Fruit fly (Drosophila melanogaster) whole organism, embryonic: ENCODE data around the gene tex.

Experiments used
- Asciz ChIP-seq: fragments of 200-800 bp; sonication (Bioruptor generic); optimal IDR thresholded peaks from 2 replicates; lab custom pipeline; 2017; ENCODE audit warnings: missing biosample characterization, mild to moderate bottlenecking, missing genetic modification characterization, missing genetic modification reagents
- C15 ChIP-seq: fragments of 200-800 bp; sonication (Bioruptor generic); IDR thresholded peaks from 3 replicates; pipeline ENCODE4 v1.3.6; 2022; ENCODE audit warnings: missing biosample characterization, missing genetic modification characterization
- CG12104 ChIP-seq: fragments of 200-800 bp; sonication (Bioruptor generic); optimal IDR thresholded peaks from 3 replicates; lab custom pipeline; 2016; ENCODE audit warnings: missing biosample characterization, missing genetic modification characterization
- CG12236 ChIP-seq: fragments of 200-800 bp; sonication (Bioruptor generic); optimal IDR thresholded peaks from 2 replicates; lab custom pipeline; 2016; ENCODE audit warnings: missing biosample characterization, missing genetic modification characterization
- CG15479 ChIP-seq: fragments of 200-800 bp; sonication (Bioruptor generic); optimal IDR thresholded peaks from 3 replicates; lab custom pipeline; 2019; ENCODE audit warnings: missing biosample characterization, mild to moderate bottlenecking, missing genetic modification characterization, moderate library complexity
- CG16863 ChIP-seq: fragments of 200-800 bp; sonication (Bioruptor generic); optimal IDR thresholded peaks from 3 replicates; lab custom pipeline; 2016; ENCODE audit warnings: missing biosample characterization, missing genetic modification characterization
- CG2120 ChIP-seq: fragments of 200-800 bp; sonication (Bioruptor generic); optimal IDR thresholded peaks from 3 replicates; lab custom pipeline; 2016; ENCODE audit warnings: missing biosample characterization, missing genetic modification characterization
- CG3163 ChIP-seq: fragments of 200-800 bp; sonication (Bioruptor generic); optimal IDR thresholded peaks from 3 replicates; lab custom pipeline; 2016; ENCODE audit warnings: missing biosample characterization, missing genetic modification characterization
- CG3281 ChIP-seq: fragments of 200-800 bp; sonication (Bioruptor generic); optimal IDR thresholded peaks from 3 replicates; lab custom pipeline; 2017; ENCODE audit warnings: missing biosample characterization, mild to moderate bottlenecking, missing genetic modification characterization
- CG34376 ChIP-seq: fragments of 200-800 bp; sonication (Bioruptor generic); optimal IDR thresholded peaks from 2 replicates; lab custom pipeline; 2018; ENCODE audit warnings: missing biosample characterization, mild to moderate bottlenecking, missing genetic modification characterization
- CG4328 ChIP-seq: fragments of 200-800 bp; sonication (Bioruptor generic); optimal IDR thresholded peaks from 3 replicates; lab custom pipeline; 2017; ENCODE audit warnings: missing biosample characterization, missing genetic modification reagents, missing genetic modification characterization
- CG4360 ChIP-seq: fragments of 200-800 bp; sonication (Bioruptor generic); IDR thresholded peaks from 2 replicates; pipeline ENCODE4 v1.3.6; 2022; ENCODE audit warnings: missing biosample characterization, missing genetic modification characterization
- CG4404 ChIP-seq: fragments of 200-800 bp; sonication (Bioruptor generic); IDR thresholded peaks from 2 replicates; pipeline ENCODE4 v1.3.6; 2022; ENCODE audit warnings: missing biosample characterization, missing genetic modification characterization
- CG6854 ChIP-seq: fragments of 200-800 bp; sonication (Bioruptor generic); optimal IDR thresholded peaks from 3 replicates; lab custom pipeline; 2017; ENCODE audit warnings: missing biosample characterization, mild to moderate bottlenecking, missing genetic modification characterization
- CG7357 ChIP-seq: fragments of 200-800 bp; sonication (Bioruptor generic); IDR thresholded peaks from 3 replicates; pipeline ENCODE4 v1.3.6; 2022; ENCODE audit warnings: missing biosample characterization, missing genetic modification characterization
- CG7963 ChIP-seq: fragments of 200-800 bp; sonication (Bioruptor generic); IDR thresholded peaks from 3 replicates; pipeline ENCODE4 v1.3.6; 2022; ENCODE audit warnings: missing biosample characterization, missing genetic modification characterization; ENCODE audit not compliant: partially characterized antibody
- CG7987 ChIP-seq: fragments of 200-800 bp; sonication (Bioruptor generic); optimal IDR thresholded peaks from 2 replicates; lab custom pipeline; 2018; ENCODE audit warnings: missing biosample characterization, mild to moderate bottlenecking, missing genetic modification characterization, moderate library complexity
- CG9215 ChIP-seq: fragments of 200-800 bp; sonication (Bioruptor generic); IDR thresholded peaks from 2 replicates; pipeline ENCODE4 v1.3.6; 2022; ENCODE audit warnings: missing biosample characterization, missing genetic modification characterization
- CHES-1-like ChIP-seq: fragments of 200-800 bp; sonication (Bioruptor generic); optimal IDR thresholded peaks from 2 replicates; lab custom pipeline; 2016; ENCODE audit warnings: missing biosample characterization, missing genetic modification characterization
- Dip2 ChIP-seq: fragments of 200-800 bp; sonication (Bioruptor generic); IDR thresholded peaks from 2 replicates; pipeline ENCODE4 v1.3.6; 2022; ENCODE audit warnings: missing biosample characterization, missing genetic modification characterization
- HmgD ChIP-seq: fragments of 200-800 bp; sonication (Bioruptor generic); optimal IDR thresholded peaks from 3 replicates; lab custom pipeline; 2016; ENCODE audit warnings: missing biosample characterization, missing genetic modification characterization
- Hr51 ChIP-seq, 2 experiments: fragments of 200-800 bp; sonication (Bioruptor generic); optimal IDR thresholded peaks; 2 replicates in 1 of 2; 3 replicates in 1 of 2; lab custom pipeline; 2016 to 2018; ENCODE audit warnings: missing biosample characterization in 2 of 2, missing genetic modification characterization in 2 of 2, mild to moderate bottlenecking in 1 of 2, moderate library complexity in 1 of 2
- MTF-1 ChIP-seq: fragments of 200-800 bp; sonication (Bioruptor generic); optimal IDR thresholded peaks from 2 replicates; lab custom pipeline; 2018; ENCODE audit warnings: missing biosample characterization, mild to moderate bottlenecking, missing genetic modification characterization, borderline replicate concordance
- Mad ChIP-seq: fragments of 200-800 bp; sonication (Bioruptor generic); optimal IDR thresholded peaks from 2 replicates; lab custom pipeline; 2016; ENCODE audit warnings: missing biosample characterization, missing genetic modification characterization
- Neu2 ChIP-seq: fragments of 200-800 bp; sonication (Bioruptor generic); optimal IDR thresholded peaks from 3 replicates; lab custom pipeline; 2016; ENCODE audit warnings: missing biosample characterization, missing genetic modification characterization, borderline replicate concordance
- Pdp1 ChIP-seq, 2 experiments: fragments of 200-800 bp; sonication (Bioruptor generic); optimal IDR thresholded peaks; 3 replicates each; lab custom pipeline; 2016; ENCODE audit warnings: missing biosample characterization in 2 of 2, missing genetic modification characterization in 2 of 2, mild to moderate bottlenecking in 1 of 2, moderate library complexity in 1 of 2
- Sry-δ ChIP-seq: fragments of 200-800 bp; sonication (Bioruptor generic); optimal IDR thresholded peaks from 2 replicates; lab custom pipeline; 2016; ENCODE audit warnings: missing biosample characterization, missing genetic modification characterization
- Vsx1 ChIP-seq: fragments of 200-800 bp; sonication (Bioruptor generic); optimal IDR thresholded peaks from 2 replicates; lab custom pipeline; 2017; ENCODE audit warnings: missing biosample characterization, mild to moderate bottlenecking, missing genetic modification characterization, missing genetic modification reagents
- abd-A ChIP-seq: fragments of 200-800 bp; sonication (Bioruptor generic); optimal IDR thresholded peaks from 3 replicates; lab custom pipeline; 2019; ENCODE audit warnings: missing biosample characterization, mild to moderate bottlenecking, missing genetic modification characterization, moderate library complexity
- bowl ChIP-seq: fragments of 200-800 bp; sonication (Bioruptor generic); IDR thresholded peaks from 2 replicates; pipeline ENCODE4 v1.3.6; 2022; ENCODE audit warnings: missing biosample characterization, missing genetic modification characterization
- croc ChIP-seq: fragments of 200-800 bp; sonication (Bioruptor generic); conservative IDR thresholded peaks from 3 replicates; pipeline ENCODE4 v1.3.6; 2022; ENCODE audit warnings: missing biosample characterization, missing genetic modification characterization
- cwo ChIP-seq: fragments of 200-800 bp; sonication (Bioruptor generic); optimal IDR thresholded peaks from 3 replicates; lab custom pipeline; 2017; ENCODE audit warnings: missing biosample characterization, missing genetic modification characterization, mild to moderate bottlenecking, moderate library complexity, missing genetic modification reagents
- dm ChIP-seq: fragments of 200-800 bp; sonication (Bioruptor generic); optimal IDR thresholded peaks from 3 replicates; lab custom pipeline; 2016; ENCODE audit warnings: missing biosample characterization, missing genetic modification characterization
- dysf ChIP-seq: fragments of 200-800 bp; sonication (Bioruptor generic); IDR thresholded peaks from 3 replicates; pipeline ENCODE4 v1.3.6; 2022; ENCODE audit warnings: missing biosample characterization, missing genetic modification characterization
- lilli ChIP-seq: fragments of 200-800 bp; sonication (Bioruptor generic); optimal IDR thresholded peaks from 3 replicates; lab custom pipeline; 2016; ENCODE audit warnings: missing biosample characterization, missing genetic modification characterization
- mld ChIP-seq: fragments of 200-800 bp; sonication (Bioruptor generic); IDR thresholded peaks from 3 replicates; pipeline ENCODE4 v1.3.6; 2022; ENCODE audit warnings: missing biosample characterization, missing genetic modification characterization; ENCODE audit not compliant: partially characterized antibody
- nerfin-1 ChIP-seq: fragments of 200-800 bp; sonication (Bioruptor generic); optimal IDR thresholded peaks from 3 replicates; lab custom pipeline; 2019; ENCODE audit warnings: missing biosample characterization, mild to moderate bottlenecking, missing genetic modification characterization, moderate library complexity
- nom ChIP-seq: fragments of 200-800 bp; sonication (Bioruptor generic); optimal IDR thresholded peaks from 2 replicates; lab custom pipeline; 2017; ENCODE audit warnings: missing biosample characterization, missing genetic modification characterization, mild to moderate bottlenecking, moderate library complexity, missing genetic modification reagents
- org-1 ChIP-seq: fragments of 200-800 bp; sonication (Bioruptor generic); optimal IDR thresholded peaks from 2 replicates; lab custom pipeline; 2017; ENCODE audit warnings: missing biosample characterization, missing genetic modification characterization
- otp ChIP-seq: fragments of 200-800 bp; sonication (Bioruptor generic); IDR thresholded peaks from 3 replicates; pipeline ENCODE4, ENCODE4 v1.3.6; 2022; ENCODE audit warnings: missing biosample characterization, missing genetic modification characterization
- p53 ChIP-seq: fragments of 200-800 bp; sonication (Bioruptor generic); optimal IDR thresholded peaks from 2 replicates; lab custom pipeline; 2016; ENCODE audit warnings: missing biosample characterization, missing genetic modification characterization
- schlank ChIP-seq: fragments of 200-800 bp; sonication (Bioruptor generic); optimal IDR thresholded peaks from 2 replicates; lab custom pipeline; 2018; ENCODE audit warnings: missing biosample characterization, mild to moderate bottlenecking, missing genetic modification characterization
- seq ChIP-seq: fragments of 200-800 bp; sonication (Bioruptor generic); IDR thresholded peaks from 2 replicates; pipeline ENCODE4 v1.3.6; 2022; ENCODE audit warnings: missing biosample characterization, missing genetic modification characterization
- sr ChIP-seq: fragments of 200-800 bp; sonication (Bioruptor generic); IDR thresholded peaks from 3 replicates; pipeline ENCODE4 v1.3.6; 2022; ENCODE audit warnings: missing biosample characterization, missing genetic modification characterization
- tgo ChIP-seq: fragments of 200-800 bp; sonication (Bioruptor generic); IDR thresholded peaks from 3 replicates; pipeline ENCODE4 v1.3.6; 2022; ENCODE audit warnings: missing biosample characterization, missing genetic modification characterization
- trem ChIP-seq: fragments of 200-800 bp; optimal IDR thresholded peaks from 3 replicates; lab custom pipeline; 2019; ENCODE audit warnings: missing biosample characterization, mild to moderate bottlenecking, missing genetic modification characterization, moderate library complexity
- ttk ChIP-seq: fragments of 200-800 bp; sonication (Bioruptor generic); IDR thresholded peaks from 2 replicates; pipeline ENCODE4 v2.1.2; 2022; ENCODE audit warnings: missing biosample characterization, missing genetic modification characterization
- tx ChIP-seq: fragments of 200-800 bp; sonication (Bioruptor generic); optimal IDR thresholded peaks from 2 replicates; lab custom pipeline; 2016; ENCODE audit warnings: missing biosample characterization, missing genetic modification characterization
- wdn ChIP-seq: fragments of 200-800 bp; sonication (Bioruptor generic); IDR thresholded peaks from 2 replicates; pipeline ENCODE4 v1.3.6; 2022; ENCODE audit warnings: missing biosample characterization, missing genetic modification characterization
- wor ChIP-seq: fragments of 200-800 bp; sonication (Bioruptor generic); IDR thresholded peaks from 2 replicates; pipeline ENCODE4 v1.3.6; 2022; ENCODE audit warnings: missing biosample characterization, missing genetic modification characterization

tex gene

dm6 chr3R:8355579-8355978, 47.1 kb upstream of the tex start (continued):
- TF ChIP-seq CG12104 (GFP tag; lab: Kevin White, UChicago), result peak; percentile 94
- peak; percentile 83; the same call in 2 of the 3 replicates for TF ChIP-seq otp (GFP tag; lab: Robert Waterston, UW)
- peak; percentile 87 for TF ChIP-seq CG7987 (GFP tag; lab: Kevin White, UChicago)
- peak; percentile 84 for TF ChIP-seq CG3163 (GFP tag; lab: Kevin White, UChicago)
- peak; percentile 80 for TF ChIP-seq CG12236 (GFP tag; lab: Kevin White, UChicago)
- TF ChIP-seq cwo (GFP tag; lab: Kevin White, UChicago), result peak; percentile 97
- peak; percentile 80 for TF ChIP-seq croc
- peak; percentile 97 for TF ChIP-seq CHES-1-like (GFP tag; lab: Kevin White, UChicago)
- TF ChIP-seq CG15479 (GFP tag; lab: Kevin White, UChicago), result no peak
- peak; percentile 96 for TF ChIP-seq CG3281
- no peak for TF ChIP-seq mld
- TF ChIP-seq HmgD (GFP tag; lab: Kevin White, UChicago), result peak; percentile 94
- TF ChIP-seq C15 (GFP tag; lab: Robert Waterston, UW), result peak; percentile 92
- TF ChIP-seq lilli (GFP tag; lab: Kevin White, UChicago), result peak; percentile 98
- TF ChIP-seq bowl (GFP tag; lab: Robert Waterston, UW), result peak; percentile 82
- TF ChIP-seq CG4404 (GFP tag; lab: Robert Waterston, UW), result peak; percentile 73
- peak; percentile 96 for TF ChIP-seq tx (GFP tag; lab: Kevin White, UChicago)
- peak; percentile 93 for TF ChIP-seq org-1 (GFP tag; lab: Kevin White, UChicago)
- TF ChIP-seq Dip2 (GFP tag; lab: Robert Waterston, UW), result peak; percentile 28; the same call in 1 of the 2 replicates
- peak; percentile 86 for TF ChIP-seq Mad
- TF ChIP-seq abd-A (tag; lab: Kevin White, UChicago), result peak; percentile 80
- peak; percentile 60 for TF ChIP-seq Sry-δ (GFP tag; lab: Kevin White, UChicago)
- peak; percentile 91 for TF ChIP-seq Vsx1 (GFP tag; lab: Kevin White, UChicago)
- peak; percentile 94 for TF ChIP-seq Asciz
- TF ChIP-seq trem, result peak; percentile 83
- peak; percentile 97 for TF ChIP-seq wdn
- peak; percentile 95 for TF ChIP-seq schlank (tag; lab: Kevin White, UChicago)
- TF ChIP-seq Hr51 (GFP tag; optimal IDR thresholded peaks at IDR 0.05; lab: Kevin White, UChicago), result peak; percentile 94 to 97
- TF ChIP-seq Pdp1 (GFP tag; optimal IDR thresholded peaks at IDR 0.05; lab: Kevin White, UChicago), result peak; percentile 96
- peak; percentile 99 for TF ChIP-seq CG2120 (GFP tag; lab: Kevin White, UChicago)
- peak; percentile 68 for TF ChIP-seq CG4328 (GFP tag; lab: Kevin White, UChicago)
- peak; percentile 69; the same call in 2 of the 3 replicates for TF ChIP-seq sr (GFP tag; lab: Robert Waterston, UW)
- TF ChIP-seq nom (GFP tag; lab: Kevin White, UChicago), result peak; percentile 27
- TF ChIP-seq CG4360 (GFP tag; lab: Robert Waterston, UW), result peak; percentile 63
- TF ChIP-seq p53 (GFP tag; lab: Kevin White, UChicago), result peak; percentile 91
- peak; percentile 83 for TF ChIP-seq nerfin-1 (tag; lab: Kevin White, UChicago)
- peak; percentile 78; the same call in 2 of the 3 replicates for TF ChIP-seq CG7357 (GFP tag; lab: Robert Waterston, UW)
- peak; percentile 93 for TF ChIP-seq CG6854 (GFP tag; lab: Kevin White, UChicago)
- peak; percentile 79 for TF ChIP-seq MTF-1 (GFP tag; lab: Kevin White, UChicago)
- TF ChIP-seq CG16863 (GFP tag; lab: Kevin White, UChicago), result peak; percentile 90
- peak; percentile 96 for TF ChIP-seq dysf (GFP tag; lab: Robert Waterston, UW)
- TF ChIP-seq ttk (GFP tag; lab: Robert Waterston, UW), result peak; percentile 90
- TF ChIP-seq CG9215 (GFP tag; lab: Robert Waterston, UW), result peak; percentile 94
- TF ChIP-seq seq (GFP tag; lab: Robert Waterston, UW), result peak; percentile 95
- TF ChIP-seq wor, result peak; percentile 81
- TF ChIP-seq CG34376 (GFP tag; lab: Kevin White, UChicago), result peak; percentile 95
- TF ChIP-seq CG7963, result no peak
- peak; percentile 52 for TF ChIP-seq Neu2 (GFP tag; lab: Kevin White, UChicago)
- TF ChIP-seq tgo (GFP tag; lab: Robert Waterston, UW), result peak; percentile 95
- peak; percentile 85 for TF ChIP-seq dm
